Worm (Caenorhabditis elegans) whole organism, late embryonic: ENCODE results near the gene srh-23.

Experiments used
- ceh-2 ChIP-seq: sonication (generic microtip); optimal IDR thresholded peaks from 2 replicates; lab custom pipeline; 2016; ENCODE audit warnings: missing genotype, missing genetic modification characterization, missing compliant biosample characterization
- syd-9 ChIP-seq: sonication (generic microtip); optimal IDR thresholded peaks from 2 replicates; lab custom pipeline; 2016; ENCODE audit warnings: mild to moderate bottlenecking, missing genetic modification characterization, moderate library complexity, missing compliant biosample characterization

ce11 chrV:4934406-4934805 is 13.5 kb downstream of the srh-23 start, which contains the start of gene catp-2:
- no peak for TF ChIP-seq ceh-2 (tag; lab: Kevin White, UChicago)
- no peak for TF ChIP-seq syd-9 (tag; lab: Kevin White, UChicago)
